Fruit fly (Drosophila melanogaster): ENCODE measurements around the gene Dbx.

Dbx gene

DNA sequence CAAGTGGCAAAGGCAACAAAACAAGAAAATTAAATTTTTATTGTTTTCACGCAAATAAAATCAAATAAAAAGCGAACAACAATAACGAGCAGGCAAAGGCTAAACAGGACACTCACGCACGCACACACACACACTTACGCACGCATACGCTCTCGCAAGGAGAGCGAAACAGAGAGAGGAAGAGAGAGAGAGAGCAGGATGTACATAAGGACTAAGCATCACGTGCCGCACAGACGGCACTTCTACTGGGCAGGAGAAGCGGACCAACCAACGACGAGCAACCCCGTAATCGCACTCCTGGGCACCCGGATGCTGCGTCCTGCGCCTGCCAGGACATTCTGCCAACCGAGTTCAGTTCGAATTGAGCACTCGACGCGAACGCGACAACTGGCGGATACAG is at the start of gene Dbx:
Gene Dbx (plus strand): TSS at position 365 of the 400 bp plus-strand sequence.
- no peak for TF ChIP-seq pad (GFP tag; optimal IDR thresholded peaks at IDR 0.05)
- no peak for TF ChIP-seq toe (GFP tag; optimal IDR thresholded peaks at IDR 0.05)
- TF ChIP-seq ovo (GFP tag; optimal IDR thresholded peaks at IDR 0.05), result no peak
- TF ChIP-seq CG33017 (tag; optimal IDR thresholded peaks at IDR 0.05), result no peak
- no peak for TF ChIP-seq Clk (GFP tag; optimal IDR thresholded peaks at IDR 0.05)
- no peak for TF ChIP-seq cnc (optimal IDR thresholded peaks at IDR 0.05)
- no peak for TF ChIP-seq bab1 (GFP tag; optimal IDR thresholded peaks at IDR 0.05)
- no peak for TF ChIP-seq cic (GFP tag; optimal IDR thresholded peaks at IDR 0.05)
- no peak for TF ChIP-seq kay (GFP tag; ENCODE audit: borderline replicate concordance)
- no peak for TF ChIP-seq CG12768 (GFP tag; optimal IDR thresholded peaks at IDR 0.05)
- TF ChIP-seq CG5204 (GFP tag; optimal IDR thresholded peaks at IDR 0.05), result no peak
- no peak for TF ChIP-seq CG1620 (GFP tag; optimal IDR thresholded peaks at IDR 0.05)
- TF ChIP-seq CG14711 (tag; optimal IDR thresholded peaks at IDR 0.05), result no peak
- TF ChIP-seq tj (GFP tag; optimal IDR thresholded peaks at IDR 0.05), result no peak
- TF ChIP-seq Hr96 (GFP tag; optimal IDR thresholded peaks at IDR 0.05), result no peak

DNA sequence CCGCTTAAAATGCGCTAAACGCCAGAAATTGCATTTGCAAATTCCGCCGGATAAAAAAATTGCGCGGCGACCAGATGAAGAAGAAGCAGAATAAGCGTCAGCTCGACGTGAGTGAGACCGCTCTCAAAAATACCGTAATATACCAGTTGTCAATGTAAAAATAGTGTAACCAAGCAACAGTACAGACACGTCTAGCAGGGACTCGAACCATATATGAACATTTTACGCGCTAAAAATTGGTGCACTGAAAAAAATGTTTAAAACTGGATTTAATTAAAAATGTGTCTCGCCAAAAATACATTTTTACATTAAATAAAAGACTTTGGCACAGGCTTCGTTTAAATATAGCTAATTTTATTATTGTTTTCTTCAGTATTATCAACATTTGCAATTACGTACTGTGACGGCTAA is 44.9 kb upstream of the Dbx start, which contains the start of gene dre4:
Gene dre4 (minus strand): TSS at position 98 of the 411 bp plus-strand sequence.
- TF ChIP-seq kay (GFP tag; ENCODE audit: borderline replicate concordance) (no peak), Mnt (GFP tag; optimal IDR thresholded peaks at IDR 0.05) (peak; percentile 60), CG33017 (tag; optimal IDR thresholded peaks at IDR 0.05) (no peak), pad (GFP tag; optimal IDR thresholded peaks at IDR 0.05) (no peak), CG7101 (tag; optimal IDR thresholded peaks at IDR 0.05) (no peak), CG12768 (GFP tag; optimal IDR thresholded peaks at IDR 0.05) (no peak), CG7045 (GFP tag; optimal IDR thresholded peaks at IDR 0.05) (peak; percentile 56), CG11617 (GFP tag; optimal IDR thresholded peaks at IDR 0.05) (peak; percentile 50), bab1 (GFP tag; optimal IDR thresholded peaks at IDR 0.05) (peak; percentile 63), Hr96 (GFP tag; optimal IDR thresholded peaks at IDR 0.05) (no peak), tj (GFP tag; optimal IDR thresholded peaks at IDR 0.05) (no peak), Crg-1 (GFP tag; optimal IDR thresholded peaks at IDR 0.05) (peak; percentile 31), CG14711 (tag; optimal IDR thresholded peaks at IDR 0.05) (peak; percentile 44), cnc (optimal IDR thresholded peaks at IDR 0.05) (no peak), Clk (GFP tag; optimal IDR thresholded peaks at IDR 0.05) (no peak), toe (GFP tag; optimal IDR thresholded peaks at IDR 0.05) (no peak), cic (GFP tag; optimal IDR thresholded peaks at IDR 0.05) (no peak), ovo (GFP tag; optimal IDR thresholded peaks at IDR 0.05) (no peak)

DNA sequence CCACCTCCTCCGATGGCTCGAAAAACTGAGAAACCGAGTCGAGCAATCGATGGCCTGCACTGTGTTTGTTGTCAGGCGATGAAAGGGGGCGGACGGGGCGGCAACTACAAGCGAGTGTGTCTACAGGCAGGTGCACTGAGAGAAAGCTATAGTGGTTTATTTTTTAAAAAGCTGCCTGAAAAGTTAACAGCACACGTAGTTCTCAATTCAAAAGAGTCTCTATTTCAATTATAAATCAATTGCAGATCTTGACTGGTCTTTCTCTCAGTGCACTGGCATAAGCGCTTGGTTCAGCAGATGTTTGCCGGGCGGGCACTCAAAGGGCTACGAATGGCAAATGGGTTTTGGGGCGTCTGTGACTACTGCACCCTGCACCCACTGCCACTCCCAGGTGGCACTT is 40.4 kb upstream of the Dbx start:
- TF ChIP-seq Clk (GFP tag; optimal IDR thresholded peaks at IDR 0.05) (peak; percentile 21), CG12768 (GFP tag; optimal IDR thresholded peaks at IDR 0.05) (peak; percentile 36), CG7045 (GFP tag; optimal IDR thresholded peaks at IDR 0.05) (peak; percentile 38), bab1 (GFP tag; optimal IDR thresholded peaks at IDR 0.05) (no peak)

DNA sequence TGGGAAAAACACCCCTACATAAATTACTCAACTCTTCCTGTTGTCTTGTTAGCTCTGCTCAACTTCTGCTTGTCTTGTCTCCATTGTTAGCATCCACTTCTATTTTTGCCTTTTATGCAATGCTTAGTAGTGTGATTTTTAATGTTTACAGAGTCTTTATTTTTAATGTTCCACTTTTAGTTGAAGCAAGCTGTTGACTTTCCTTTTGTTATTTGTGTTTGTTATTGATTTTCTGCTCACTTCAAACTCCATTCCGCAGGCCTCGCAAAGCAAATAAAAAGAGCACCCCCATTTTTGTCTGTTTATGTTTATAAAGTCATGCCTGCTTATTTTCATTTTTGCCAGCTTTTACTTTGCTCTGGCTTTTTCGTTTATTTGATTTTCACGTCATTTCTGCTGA is 39.2 kb upstream of the Dbx start:
- TF ChIP-seq toe (GFP tag; optimal IDR thresholded peaks at IDR 0.05), result no peak
- TF ChIP-seq Crg-1 (GFP tag; optimal IDR thresholded peaks at IDR 0.05), result no peak
- no peak for TF ChIP-seq bab1 (GFP tag; optimal IDR thresholded peaks at IDR 0.05)
- TF ChIP-seq CG7045 (GFP tag; optimal IDR thresholded peaks at IDR 0.05), result no peak
- no peak for TF ChIP-seq Mnt (GFP tag; optimal IDR thresholded peaks at IDR 0.05)
- no peak for TF ChIP-seq cic (GFP tag; optimal IDR thresholded peaks at IDR 0.05)
- no peak for TF ChIP-seq ovo (GFP tag; optimal IDR thresholded peaks at IDR 0.05)
- TF ChIP-seq CG12768 (GFP tag; optimal IDR thresholded peaks at IDR 0.05), result no peak
- TF ChIP-seq kay (GFP tag; ENCODE audit: borderline replicate concordance), result no peak
- no peak for TF ChIP-seq CG33017 (tag; optimal IDR thresholded peaks at IDR 0.05)
- TF ChIP-seq pad (GFP tag; optimal IDR thresholded peaks at IDR 0.05), result no peak
- no peak for TF ChIP-seq Clk (GFP tag; optimal IDR thresholded peaks at IDR 0.05)
- TF ChIP-seq Hr96 (GFP tag; optimal IDR thresholded peaks at IDR 0.05), result no peak
- TF ChIP-seq CG1620 (GFP tag; optimal IDR thresholded peaks at IDR 0.05), result no peak
- TF ChIP-seq tj (GFP tag; optimal IDR thresholded peaks at IDR 0.05), result no peak
- TF ChIP-seq cnc (optimal IDR thresholded peaks at IDR 0.05), result no peak

DNA sequence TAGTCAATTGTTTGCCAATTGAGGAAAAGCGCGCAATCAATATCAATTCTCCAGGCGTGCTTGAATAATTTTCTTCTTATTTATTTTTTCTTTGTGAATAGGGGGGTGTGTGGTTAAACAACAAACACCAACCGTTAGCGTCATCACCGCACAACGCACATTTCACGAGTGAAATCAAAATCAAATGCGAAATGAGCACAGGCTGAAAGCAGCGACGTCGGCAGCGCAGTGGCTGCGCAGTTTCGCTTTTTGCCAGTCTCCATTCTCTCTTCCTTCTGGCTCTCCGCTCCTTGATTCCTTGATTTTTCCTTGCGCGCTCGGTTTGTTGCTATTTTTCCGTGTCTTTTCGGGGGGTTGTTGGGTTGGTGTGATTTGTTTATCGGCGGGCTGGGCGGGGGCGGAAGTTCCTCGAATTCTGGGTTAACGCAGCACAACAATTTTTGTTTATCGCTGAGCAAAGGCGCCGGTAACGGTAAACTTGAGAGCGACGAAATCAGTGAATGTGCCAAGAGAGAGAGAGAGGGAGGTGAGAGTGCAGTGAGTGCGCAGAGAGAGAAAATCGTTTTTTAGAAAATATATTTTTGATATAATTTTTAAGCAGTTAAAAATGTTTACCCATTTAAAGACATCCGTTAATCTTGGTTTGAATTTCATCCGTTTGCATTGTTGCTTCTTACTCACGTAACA is 38.1 kb upstream of the Dbx start, which contains the start of gene CG13937:
Gene CG13937 (minus strand): TSS at position 174 of the 687 bp plus-strand sequence.
- TF ChIP-seq bab1 (GFP tag; optimal IDR thresholded peaks at IDR 0.05) (no peak), toe (GFP tag; optimal IDR thresholded peaks at IDR 0.05) (no peak), CG7045 (GFP tag; optimal IDR thresholded peaks at IDR 0.05) (no peak), Mnt (GFP tag; optimal IDR thresholded peaks at IDR 0.05) (peak; percentile 12), cnc (optimal IDR thresholded peaks at IDR 0.05) (no peak), cic (GFP tag; optimal IDR thresholded peaks at IDR 0.05) (no peak)

DNA sequence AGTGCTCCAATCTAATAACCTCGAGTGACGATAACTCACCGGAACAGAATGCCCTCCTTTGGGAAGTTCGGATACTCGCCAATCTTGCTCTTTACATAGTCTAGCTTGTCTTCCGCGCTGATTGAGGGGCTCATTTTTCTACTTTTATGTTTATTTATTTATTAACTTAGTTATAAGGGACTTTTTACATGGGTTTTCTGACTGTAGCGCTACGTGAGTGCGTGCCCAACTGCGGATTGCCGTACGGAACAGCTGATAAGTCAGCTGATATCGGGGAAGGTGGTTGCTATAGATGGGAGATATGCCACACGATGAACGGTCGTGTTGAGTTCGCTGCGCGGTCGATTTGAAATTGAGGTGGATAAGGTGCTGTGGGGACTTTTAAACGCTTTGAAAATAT is 36.5 kb upstream of the Dbx start, which contains the start of gene Aprt:
Gene Aprt (minus strand): TSS at position 368 of the 400 bp plus-strand sequence.
- peak; percentile 87 for TF ChIP-seq bab1 (GFP tag; optimal IDR thresholded peaks at IDR 0.05)
- peak; percentile 7 for TF ChIP-seq tj (GFP tag; optimal IDR thresholded peaks at IDR 0.05)
- TF ChIP-seq CG7101 (tag; optimal IDR thresholded peaks at IDR 0.05), result no peak
- TF ChIP-seq CG1620 (GFP tag; optimal IDR thresholded peaks at IDR 0.05), result no peak
- TF ChIP-seq kay (GFP tag; ENCODE audit: borderline replicate concordance), result peak; percentile 27
- TF ChIP-seq cnc (optimal IDR thresholded peaks at IDR 0.05), result no peak
- peak; percentile 7 for TF ChIP-seq Mnt (GFP tag; optimal IDR thresholded peaks at IDR 0.05)
